Worm (Caenorhabditis elegans) whole organism, late embryonic: ENCODE results near the gene F55E10.2.

Experiments used
- C08G9.2 ChIP-seq: sonication (generic microtip); optimal IDR thresholded peaks from 2 replicates; lab custom pipeline; 2016; ENCODE audit warnings: mild to moderate bottlenecking, missing genetic modification characterization, moderate library complexity, missing compliant biosample characterization
- C38D4.7 ChIP-seq: fragments of 200-800 bp; sonication (Bioruptor generic); optimal IDR thresholded peaks from 2 replicates; lab custom pipeline; 2018; ENCODE audit warnings: mild to moderate bottlenecking, missing genetic modification characterization, moderate library complexity, missing compliant biosample characterization
- F13H6.1 ChIP-seq: sonication (generic microtip); optimal IDR thresholded peaks from 2 replicates; lab custom pipeline; 2016; ENCODE audit warnings: missing genetic modification characterization, missing compliant biosample characterization
- K02D7.2 ChIP-seq: sonication (generic microtip); optimal IDR thresholded peaks from 2 replicates; lab custom pipeline; 2017; ENCODE audit warnings: mild to moderate bottlenecking, missing genetic modification characterization, missing compliant biosample characterization
- K09A11.1 ChIP-seq: sonication (generic microtip); optimal IDR thresholded peaks from 2 replicates; lab custom pipeline; 2017; ENCODE audit warnings: antibody characterized with exemption, mild to moderate bottlenecking, missing genetic modification characterization, missing compliant biosample characterization; ENCODE audit not compliant: insufficient read depth
- T23F11.4 ChIP-seq: fragments of 200-800 bp; sonication (Bioruptor generic); optimal IDR thresholded peaks from 2 replicates; lab custom pipeline; 2018; ENCODE audit warnings: mild to moderate bottlenecking, missing genetic modification characterization, missing compliant biosample characterization
- ahr-1 ChIP-seq: sonication (generic microtip); optimal IDR thresholded peaks from 2 replicates; lab custom pipeline; 2016; ENCODE audit warnings: missing genetic modification characterization, missing compliant biosample characterization
- ceh-18 ChIP-seq: sonication (generic microtip); optimal IDR thresholded peaks from 2 replicates; lab custom pipeline; 2016; ENCODE audit warnings: missing genetic modification characterization, missing compliant biosample characterization
- ceh-19 ChIP-seq: fragments of 200-800 bp; sonication (Bioruptor generic); optimal IDR thresholded peaks from 2 replicates; lab custom pipeline; 2018; ENCODE audit warnings: mild to moderate bottlenecking, missing genetic modification characterization, missing compliant biosample characterization
- ceh-24 ChIP-seq: sonication (generic microtip); optimal IDR thresholded peaks from 2 replicates; lab custom pipeline; 2016; ENCODE audit warnings: mild to moderate bottlenecking, missing genetic modification characterization, missing compliant biosample characterization
- ceh-31 ChIP-seq: sonication (generic microtip); optimal IDR thresholded peaks from 2 replicates; lab custom pipeline; 2016; ENCODE audit warnings: missing genetic modification characterization, missing compliant biosample characterization
- ceh-48 ChIP-seq: sonication (generic microtip); optimal IDR thresholded peaks from 2 replicates; lab custom pipeline; 2016; ENCODE audit warnings: missing genetic modification characterization, inconsistent platforms, missing compliant biosample characterization
- ceh-6 ChIP-seq: fragments of 200-800 bp; sonication (Bioruptor generic); optimal IDR thresholded peaks from 2 replicates; lab custom pipeline; 2018; ENCODE audit warnings: mild to moderate bottlenecking, missing genetic modification characterization, missing compliant biosample characterization
- ceh-9 ChIP-seq: sonication (generic microtip); optimal IDR thresholded peaks from 2 replicates; lab custom pipeline; 2016; ENCODE audit warnings: mild to moderate bottlenecking, missing genetic modification characterization, inconsistent platforms, missing compliant biosample characterization
- che-1 ChIP-seq: sonication (generic microtip); optimal IDR thresholded peaks from 2 replicates; lab custom pipeline; 2016; ENCODE audit warnings: mild to moderate bottlenecking, missing genetic modification characterization, missing compliant biosample characterization
- dve-1 ChIP-seq: sonication (generic microtip); optimal IDR thresholded peaks from 2 replicates; lab custom pipeline; 2017; ENCODE audit warnings: antibody characterized with exemption, mild to moderate bottlenecking, missing genetic modification characterization, missing compliant biosample characterization
- elt-4 ChIP-seq: sonication (generic microtip); optimal IDR thresholded peaks from 2 replicates; lab custom pipeline; 2016; ENCODE audit warnings: missing genetic modification characterization, missing compliant biosample characterization
- ets-4 ChIP-seq: sonication (generic microtip); optimal IDR thresholded peaks from 2 replicates; lab custom pipeline; 2016; ENCODE audit warnings: missing genetic modification characterization, missing compliant biosample characterization
- fax-1 ChIP-seq: sonication (generic microtip); optimal IDR thresholded peaks from 2 replicates; lab custom pipeline; 2016; ENCODE audit warnings: missing genotype, missing genetic modification characterization, missing compliant biosample characterization
- hlh-13 ChIP-seq: fragments of 200-800 bp; sonication (Bioruptor generic); optimal IDR thresholded peaks from 2 replicates; lab custom pipeline; 2018; ENCODE audit warnings: mild to moderate bottlenecking, missing genetic modification characterization, missing compliant biosample characterization
- hlh-15 ChIP-seq: sonication (generic microtip); optimal IDR thresholded peaks from 2 replicates; lab custom pipeline; 2016; ENCODE audit warnings: missing genetic modification characterization, missing compliant biosample characterization
- hlh-30 ChIP-seq: sonication (generic microtip); optimal IDR thresholded peaks from 2 replicates; lab custom pipeline; 2017; ENCODE audit warnings: antibody characterized with exemption, missing genetic modification characterization, missing compliant biosample characterization; ENCODE audit not compliant: insufficient read depth
- hlh-6 ChIP-seq: sonication (generic microtip); optimal IDR thresholded peaks from 2 replicates; lab custom pipeline; 2016; ENCODE audit warnings: missing genotype, missing genetic modification characterization, missing compliant biosample characterization
- lin-11 ChIP-seq: fragments of 200-800 bp; sonication (Bioruptor generic); optimal IDR thresholded peaks from 2 replicates; lab custom pipeline; 2018; ENCODE audit warnings: mild to moderate bottlenecking, missing genetic modification characterization, missing compliant biosample characterization
- nfya-1 ChIP-seq: sonication (generic microtip); optimal IDR thresholded peaks from 2 replicates; lab custom pipeline; 2017; ENCODE audit warnings: missing genetic modification characterization, mild to moderate bottlenecking, missing compliant biosample characterization, antibody characterized with exemption, moderate library complexity
- nhr-11 ChIP-seq: fragments of 150-350 bp; optimal IDR thresholded peaks from 2 replicates; lab custom pipeline; 2014; ENCODE audit warnings: missing biosample characterization, missing genetic modification characterization
- nhr-232 ChIP-seq: sonication (generic microtip); optimal IDR thresholded peaks from 2 replicates; lab custom pipeline; 2016; ENCODE audit warnings: missing genetic modification characterization, missing compliant biosample characterization
- pat-9 ChIP-seq: fragments of 200-800 bp; sonication (Bioruptor generic); optimal IDR thresholded peaks from 2 replicates; lab custom pipeline; 2018; ENCODE audit warnings: mild to moderate bottlenecking, missing genetic modification characterization, moderate library complexity, missing compliant biosample characterization
- pax-1 ChIP-seq: fragments of 150-350 bp; optimal IDR thresholded peaks from 2 replicates; lab custom pipeline; 2014; ENCODE audit warnings: missing biosample characterization, missing genetic modification characterization
- pha-2 ChIP-seq: sonication (generic microtip); optimal IDR thresholded peaks from 2 replicates; lab custom pipeline; 2017; ENCODE audit warnings: mild to moderate bottlenecking, missing genetic modification characterization, missing compliant biosample characterization
- pha-4 ChIP-seq: fragments of 150-350 bp; optimal IDR thresholded peaks from 2 replicates; lab custom pipeline; 2018; ENCODE audit warnings: missing biosample characterization, missing genetic modification reagents, missing genetic modification characterization
- pqm-1 ChIP-seq: sonication (generic microtip); optimal IDR thresholded peaks from 2 replicates; lab custom pipeline; 2016; ENCODE audit warnings: missing genetic modification characterization, missing compliant biosample characterization
- ref-2 ChIP-seq: sonication (generic microtip); optimal IDR thresholded peaks from 2 replicates; lab custom pipeline; 2016; ENCODE audit warnings: missing genetic modification characterization, missing compliant biosample characterization
- rnt-1 ChIP-seq: sonication (generic microtip); optimal IDR thresholded peaks from 2 replicates; lab custom pipeline; 2016; ENCODE audit warnings: missing genetic modification characterization, missing compliant biosample characterization
- sox-2 ChIP-seq: fragments of 200-800 bp; sonication (Bioruptor generic); IDR thresholded peaks from 2 replicates; pipeline ENCODE4 v1.3.6; 2022; ENCODE audit warnings: missing genetic modification reagents, missing genetic modification characterization, missing compliant biosample characterization
- syd-9 ChIP-seq: sonication (generic microtip); optimal IDR thresholded peaks from 2 replicates; lab custom pipeline; 2016; ENCODE audit warnings: mild to moderate bottlenecking, missing genetic modification characterization, moderate library complexity, missing compliant biosample characterization
- tbx-2 ChIP-seq: sonication (generic microtip); optimal IDR thresholded peaks from 2 replicates; lab custom pipeline; 2016; ENCODE audit warnings: missing genetic modification characterization, missing compliant biosample characterization
- unc-42 ChIP-seq: sonication (generic microtip); optimal IDR thresholded peaks from 2 replicates; lab custom pipeline; 2016; ENCODE audit warnings: missing genotype, missing genetic modification characterization, missing compliant biosample characterization
- unc-55 ChIP-seq: sonication (generic microtip); optimal IDR thresholded peaks from 2 replicates; lab custom pipeline; 2017; ENCODE audit warnings: missing biosample characterization, missing genetic modification reagents, missing genetic modification characterization

The F55E10.2 gene

DNA sequence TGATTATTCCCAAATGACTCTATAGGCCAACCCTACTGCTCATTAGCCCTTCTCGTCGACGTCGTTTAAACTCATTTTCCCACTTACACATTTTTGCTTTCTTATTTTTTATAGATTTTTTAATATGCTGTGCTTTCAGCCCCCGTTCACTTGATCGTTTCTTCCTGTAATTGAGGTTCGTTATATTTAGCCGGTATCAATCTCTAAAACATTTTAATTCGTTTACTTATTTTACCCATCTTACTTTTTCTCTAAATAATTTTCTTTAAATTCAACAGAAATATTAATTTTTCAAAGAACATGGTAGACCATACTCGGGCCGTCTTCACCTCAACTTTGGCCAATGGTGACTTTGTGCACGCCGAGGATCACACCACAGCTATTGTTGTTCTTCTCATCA, 1.2 kb downstream of the F55E10.2 start, which contains the start of gene F55E10.1:
Gene F55E10.1 (plus strand): TSS at position 301 of the 400 bp plus-strand sequence.
- TF ChIP-seq nfya-1 (tag; lab: Kevin White, UChicago) (no peak), pha-2 (no peak), ceh-6 (GFP tag; lab: Kevin White, UChicago) (no peak), unc-55 (GFP tag; lab: Kevin White, UChicago) (no peak)

DNA sequence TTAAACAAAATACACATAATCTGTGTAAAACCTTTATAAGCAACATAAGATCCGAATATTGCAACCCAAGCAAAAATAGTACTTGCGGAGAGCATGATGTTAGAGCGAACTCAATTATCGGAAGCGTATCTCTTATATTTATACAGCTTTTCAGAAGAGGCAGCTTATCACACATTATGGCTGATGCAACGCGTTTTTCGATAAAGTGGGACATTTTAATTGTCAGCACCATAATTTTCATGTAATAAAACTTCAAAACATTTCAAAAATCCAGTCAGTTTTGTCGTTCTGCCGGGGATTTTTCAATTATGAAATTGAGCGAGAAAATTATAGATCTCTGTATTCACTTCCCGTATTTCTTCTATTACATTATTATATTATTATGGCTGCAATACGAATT, 5.8 kb downstream of the F55E10.2 start, which contains the start of gene drd-5:
Gene drd-5 (minus strand): TSS at position 101 of the 400 bp plus-strand sequence.
- TF ChIP-seq hlh-15 (tag; lab: Kevin White, UChicago) (no peak), rnt-1 (no peak), F13H6.1 (tag; lab: Kevin White, UChicago) (no peak), C08G9.2 (no peak)

ce11 chrX:8350984-8351383, 10.5 kb downstream of the F55E10.2 start, which contains the start of gene npr-28:
Gene npr-28 (minus strand): TSS chrX:8351084.
- TF ChIP-seq pha-2: no peak
- no peak for TF ChIP-seq ceh-18 (tag; lab: Kevin White, UChicago)
- TF ChIP-seq pqm-1 (tag; lab: Kevin White, UChicago): no peak
- no peak for TF ChIP-seq pax-1 (tag; lab: Kevin White, UChicago)
- TF ChIP-seq sox-2 (GFP tag; lab: Robert Waterston, UW): no peak
- TF ChIP-seq hlh-15 (tag; lab: Kevin White, UChicago): no peak
- no peak for TF ChIP-seq T23F11.4 (GFP tag; lab: Kevin White, UChicago)
- TF ChIP-seq hlh-30 (tag; lab: Kevin White, UChicago): no peak
- no peak for TF ChIP-seq unc-42 (tag; lab: Kevin White, UChicago)
- no peak for TF ChIP-seq pat-9 (tag; lab: Kevin White, UChicago)
- no peak for TF ChIP-seq ceh-48 (tag; lab: Kevin White, UChicago)
- TF ChIP-seq ceh-9: no peak

- TF ChIP-seq K09A11.1: no peak
- no peak for TF ChIP-seq dve-1 (tag; lab: Kevin White, UChicago)
- TF ChIP-seq fax-1 (tag; lab: Kevin White, UChicago): no peak
- TF ChIP-seq tbx-2: no peak
These were observed 13.8 kb downstream of the F55E10.2 start for ce11 chrX:8354284-8354784.

DNA sequence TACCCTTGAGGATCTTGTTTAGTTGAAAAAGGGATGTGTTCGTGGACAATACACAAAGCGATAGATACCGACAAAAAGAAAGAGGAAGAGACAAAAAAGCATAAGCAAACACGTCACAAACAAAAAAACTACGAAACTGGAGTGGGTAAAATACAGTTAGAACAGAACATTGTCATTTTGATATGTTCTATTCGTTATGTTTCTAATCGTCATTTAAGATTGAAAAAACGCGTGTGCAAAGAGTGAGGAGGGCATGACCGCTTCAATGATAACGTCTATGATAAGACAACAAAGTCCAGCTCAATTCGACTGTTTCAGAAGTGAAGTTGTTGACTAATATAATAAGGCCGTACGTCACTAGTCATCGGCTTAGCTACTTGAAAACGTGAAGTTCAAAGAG, 14.9 kb downstream of the F55E10.2 start:
- TF ChIP-seq ceh-6 (GFP tag; lab: Kevin White, UChicago) (no peak), fax-1 (tag; lab: Kevin White, UChicago) (no peak)

- TF ChIP-seq ref-2 (no peak), hlh-15 (tag; lab: Kevin White, UChicago) (no peak), sox-2 (GFP tag; lab: Robert Waterston, UW) (no peak), lin-11 (tag; lab: Kevin White, UChicago) (no peak), ets-4 (tag; lab: Kevin White, UChicago) (no peak), syd-9 (tag; lab: Kevin White, UChicago) (no peak), hlh-13 (GFP tag; lab: Kevin White, UChicago) (no peak), ceh-31 (no peak)
These were observed 15.8 kb downstream of the F55E10.2 start for ce11 chrX:8356305-8356704.

DNA sequence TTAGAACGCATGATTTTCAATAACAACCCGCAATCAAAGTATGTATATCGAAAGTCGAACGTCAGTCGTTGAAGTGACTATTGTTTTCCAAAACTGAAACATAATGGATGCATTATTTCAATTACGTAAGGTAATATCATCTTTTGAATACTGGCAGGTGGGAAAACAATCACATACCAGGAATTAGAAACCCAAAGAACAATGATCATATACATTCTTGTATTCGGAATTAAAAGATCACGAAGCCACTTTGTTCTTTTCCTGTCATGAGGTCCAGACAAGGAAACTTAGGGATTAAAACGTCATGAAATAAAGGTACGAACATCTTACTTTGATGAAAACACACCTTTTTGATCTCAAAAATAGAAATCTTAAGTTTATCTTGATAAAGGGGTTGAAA, 21.9 kb downstream of the F55E10.2 start:
- TF ChIP-seq ceh-48 (tag; lab: Kevin White, UChicago): no peak
- no peak for TF ChIP-seq ceh-19 (GFP tag; lab: Kevin White, UChicago)
- no peak for TF ChIP-seq hlh-6 (tag; lab: Kevin White, UChicago)
- TF ChIP-seq rnt-1: no peak
- no peak for TF ChIP-seq ceh-24 (tag; lab: Kevin White, UChicago)
- TF ChIP-seq elt-4 (tag; lab: Kevin White, UChicago): no peak
- no peak for TF ChIP-seq K02D7.2
- no peak for TF ChIP-seq ahr-1 (tag; lab: Kevin White, UChicago)
- no peak for TF ChIP-seq F13H6.1 (tag; lab: Kevin White, UChicago)
- TF ChIP-seq pha-4: no peak
- TF ChIP-seq C38D4.7 (GFP tag; lab: Kevin White, UChicago): no peak
- no peak for TF ChIP-seq nhr-232
- TF ChIP-seq che-1 (tag; lab: Kevin White, UChicago): no peak
- no peak for TF ChIP-seq dve-1 (tag; lab: Kevin White, UChicago)
- TF ChIP-seq nhr-11 (tag; lab: Kevin White, UChicago): no peak
